Worm (Caenorhabditis elegans): ENCODE results near the gene C18D11.9.

ce11 chrIII:11848317-11848716 lies 39.4 kb downstream of the C18D11.9 start:
- no peak for TF ChIP-seq dao-5 (tag; optimal IDR thresholded peaks at IDR 0.05)
- TF ChIP-seq him-1 (tag; optimal IDR thresholded peaks at IDR 0.05): no peak

All from whole organism, L4/young adult.